Fruit fly (Drosophila melanogaster) whole organism, embryonic: Measurements from ENCODE around the gene east.

Source experiments
- CG3407 ChIP-seq: fragments of 200-800 bp; sonication (Bioruptor generic); optimal IDR thresholded peaks from 2 replicates; lab custom pipeline; 2018; ENCODE audit warnings: missing biosample characterization, mild to moderate bottlenecking, missing genetic modification characterization
- CG6683 ChIP-seq: fragments of 200-800 bp; sonication (Bioruptor generic); optimal IDR thresholded peaks from 2 replicates; lab custom pipeline; 2017; ENCODE audit warnings: missing biosample characterization, mild to moderate bottlenecking, missing genetic modification characterization, missing genetic modification reagents
- CG7786 ChIP-seq: fragments of 200-800 bp; sonication (Bioruptor generic); optimal IDR thresholded peaks from 2 replicates; lab custom pipeline; 2016; ENCODE audit warnings: missing biosample characterization, missing genetic modification characterization
- kni ChIP-seq: fragments of 200-800 bp; sonication (Bioruptor generic); optimal IDR thresholded peaks from 3 replicates; lab custom pipeline; 2017; ENCODE audit warnings: mild to moderate bottlenecking, missing biosample characterization, missing genetic modification reagents, missing genetic modification characterization
- tx ChIP-seq: fragments of 200-800 bp; sonication (Bioruptor generic); optimal IDR thresholded peaks from 2 replicates; lab custom pipeline; 2016; ENCODE audit warnings: missing biosample characterization, missing genetic modification characterization

dm6 chrX:2048778-2049686 is 38.4 kb downstream of the east start:
- TF ChIP-seq kni (GFP tag; lab: Kevin White, UChicago) (no peak), CG6683 (GFP tag; lab: Kevin White, UChicago) (no peak), CG7786 (GFP tag; lab: Kevin White, UChicago) (no peak), tx (no peak), CG3407 (GFP tag; lab: Kevin White, UChicago) (no peak)
